Fruit fly (Drosophila melanogaster): ENCODE data around the gene CG34162.

Gene CG34162

DNA sequence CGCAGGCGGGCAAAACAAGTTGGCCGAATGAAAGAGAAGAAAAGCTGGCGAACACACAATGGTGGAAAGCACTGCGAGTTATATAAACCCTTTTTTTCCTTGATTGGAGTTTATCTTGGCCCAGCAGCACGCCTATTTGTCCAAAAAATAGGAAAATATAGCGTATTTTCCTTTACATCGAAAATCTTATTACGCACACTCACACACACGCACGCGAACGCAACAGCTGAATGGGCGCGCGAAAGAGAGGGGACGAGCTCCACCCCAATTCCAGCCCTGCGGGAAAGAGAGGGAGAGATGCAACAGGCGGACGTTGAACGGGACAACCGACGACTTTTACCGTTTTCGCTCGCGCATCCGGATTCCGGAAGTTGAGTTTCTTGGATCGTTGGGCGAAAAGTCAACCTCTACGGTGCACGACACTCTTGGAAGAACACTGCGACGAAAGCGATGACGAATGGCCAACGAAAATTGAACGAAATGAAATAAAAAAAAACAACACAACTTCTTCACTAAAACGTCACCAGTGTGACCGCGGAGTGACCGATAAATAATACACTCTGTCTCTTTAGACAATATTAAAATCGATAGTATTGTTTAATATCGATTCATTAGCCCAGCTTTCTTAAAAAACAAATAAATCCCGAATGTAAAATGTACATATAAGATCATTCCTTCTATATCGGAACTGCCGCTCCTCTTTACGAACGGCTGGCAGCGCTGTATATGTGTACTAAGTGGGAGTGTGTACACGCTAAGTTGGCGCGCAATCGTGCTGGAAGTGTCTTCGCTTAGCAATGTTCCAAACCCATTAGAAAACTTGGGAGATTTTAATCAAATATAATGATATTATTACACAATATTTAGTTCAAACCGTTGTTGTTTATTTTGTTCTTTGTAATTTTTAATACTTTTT lies 14.8 kb upstream of the CG34162 start, which contains the start of the genes Dlg5 and CG4970 (continued):
- no peak for TF ChIP-seq lola (GFP tag; optimal IDR thresholded peaks at IDR 0.05)

DNA sequence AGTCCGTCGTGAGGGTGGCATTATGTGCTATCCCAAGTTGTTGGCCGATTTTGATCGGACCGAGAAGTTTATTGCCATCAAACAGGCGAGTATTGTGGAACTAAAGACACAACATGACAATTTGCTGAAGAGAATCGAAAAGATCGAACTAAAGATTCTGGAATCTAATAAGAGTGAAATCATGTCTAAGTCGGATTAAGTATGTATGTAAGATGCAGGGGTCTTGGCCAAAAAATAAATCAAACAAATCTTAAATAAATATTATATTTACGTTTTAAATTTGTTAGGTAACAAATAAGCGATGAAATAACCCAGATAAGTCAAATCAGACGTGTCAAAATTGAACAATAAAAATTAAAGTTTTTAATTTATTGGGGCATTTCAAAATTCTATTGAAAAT lies 12.1 kb upstream of the CG34162 start, which contains the start of gene CG14929:
Gene CG14929, plus strand, starts transcription at position 301 of the 400 bp plus-strand sequence.
- TF ChIP-seq OdsH (GFP tag; optimal IDR thresholded peaks at IDR 0.05) (no peak), HLH106 (tag; optimal IDR thresholded peaks at IDR 0.05) (no peak), h (GFP tag; optimal IDR thresholded peaks at IDR 0.05) (no peak), Abd-B (GFP tag; optimal IDR thresholded peaks at IDR 0.05) (no peak), brk (GFP tag; optimal IDR thresholded peaks at IDR 0.05) (no peak), dl (GFP tag; optimal IDR thresholded peaks at IDR 0.05; ENCODE audit: insufficient read depth in 1 of 2, partially characterized antibody in 2 of 2) (no peak), CrebA (GFP tag; optimal IDR thresholded peaks at IDR 0.05; ENCODE audit: borderline replicate concordance) (no peak)

DNA sequence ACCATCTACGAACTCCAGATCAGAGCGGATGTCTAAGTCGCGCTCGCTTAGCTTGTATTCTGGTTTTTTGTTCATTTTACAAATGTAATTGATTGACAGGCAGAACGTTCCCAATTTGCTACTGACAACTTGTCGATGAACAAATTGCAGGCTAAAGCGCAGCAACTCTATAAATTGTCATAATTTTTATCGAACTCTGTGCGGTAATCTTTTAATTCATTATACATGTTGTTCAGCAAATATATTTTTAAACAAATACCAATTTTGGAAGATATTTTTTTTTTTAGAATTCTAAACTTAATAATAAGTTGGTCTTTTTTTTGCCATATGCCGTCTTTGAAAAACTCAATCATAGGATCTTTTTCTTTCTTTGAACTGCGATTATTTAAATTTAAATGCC lies 10.4 kb upstream of the CG34162 start, which contains the start of gene CG14930:
Gene CG14930, minus strand, starts transcription at position 101 of the 400 bp plus-strand sequence.
- TF ChIP-seq woc (GFP tag; optimal IDR thresholded peaks at IDR 0.05) = no peak
- no peak for TF ChIP-seq Mio (GFP tag; optimal IDR thresholded peaks at IDR 0.05)
- TF ChIP-seq HLH106 (tag; optimal IDR thresholded peaks at IDR 0.05) = no peak

DNA sequence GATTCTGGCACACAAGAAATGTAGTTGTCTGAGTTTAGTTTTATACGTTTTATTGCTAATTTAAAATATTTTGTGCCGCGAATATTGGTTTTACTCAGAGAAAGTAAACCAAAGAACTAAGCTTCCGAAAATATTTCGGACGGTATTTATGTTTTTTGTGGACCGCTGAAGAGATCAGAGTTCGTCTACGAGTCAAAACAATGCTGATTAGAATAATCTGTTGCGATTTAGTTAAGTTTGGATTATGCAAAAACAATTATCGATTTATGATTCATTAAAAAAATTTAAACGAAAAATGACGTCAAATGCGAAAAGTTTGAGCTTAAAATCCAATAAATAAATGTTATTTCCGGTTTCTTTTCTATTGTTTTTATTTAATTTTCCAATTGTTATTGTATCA lies 8.9 kb upstream of the CG34162 start, which contains the start of gene CG43153:
Gene CG43153, minus strand, starts transcription at position 101 of the 400 bp plus-strand sequence.
- TF ChIP-seq Mio (GFP tag; optimal IDR thresholded peaks at IDR 0.05) (no peak), CrebA (GFP tag; optimal IDR thresholded peaks at IDR 0.05; ENCODE audit: borderline replicate concordance) (no peak), Rel (GFP tag; optimal IDR thresholded peaks at IDR 0.05) (no peak), Rel (tag; optimal IDR thresholded peaks at IDR 0.05) (no peak), sv (GFP tag; optimal IDR thresholded peaks at IDR 0.05) (no peak), GATAd (GFP tag; optimal IDR thresholded peaks at IDR 0.05) (no peak), Hr78 (GFP tag; optimal IDR thresholded peaks at IDR 0.05) (no peak), dmrt93B (GFP tag; optimal IDR thresholded peaks at IDR 0.05) (no peak), CG32264 (GFP tag; optimal IDR thresholded peaks at IDR 0.05) (no peak), pan (optimal IDR thresholded peaks at IDR 0.05) (no peak), psq (GFP tag; optimal IDR thresholded peaks at IDR 0.05) (no peak), Abd-B (GFP tag; optimal IDR thresholded peaks at IDR 0.05) (no peak), dsf (GFP tag; optimal IDR thresholded peaks at IDR 0.05; ENCODE audit: borderline replicate concordance) (no peak), foxo (GFP tag; optimal IDR thresholded peaks at IDR 0.05) (no peak)

DNA sequence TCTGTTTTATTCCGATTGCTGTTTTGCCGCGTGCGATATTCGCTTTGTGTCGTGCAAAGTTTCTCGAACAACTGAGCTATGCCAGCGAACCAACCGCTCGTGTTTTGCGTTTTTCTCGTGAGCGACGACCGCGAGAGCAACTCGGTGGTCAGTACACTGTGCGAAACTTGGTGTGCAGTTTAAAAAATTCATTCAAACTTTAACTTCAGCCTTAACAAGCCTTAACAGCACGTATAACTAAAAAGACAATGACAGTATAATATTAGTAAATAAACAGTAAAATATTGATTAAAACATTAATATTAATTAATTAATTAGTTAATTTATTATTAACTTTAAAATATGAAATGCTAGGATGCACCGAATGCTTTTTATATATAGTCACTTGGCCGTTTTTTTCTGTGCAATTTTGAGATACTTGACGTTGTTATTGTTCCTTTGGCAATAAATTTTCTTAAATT lies 3.5 kb upstream of the CG34162 start, which contains the start of gene CG31705:
Gene CG31705, minus strand, starts transcription at position 77 of the 461 bp plus-strand sequence.
- TF ChIP-seq Rel (GFP tag; optimal IDR thresholded peaks at IDR 0.05) (no peak), Rel (tag; optimal IDR thresholded peaks at IDR 0.05) (peak; percentile 34), jim (GFP tag; optimal IDR thresholded peaks at IDR 0.05) (no peak), Sp1 (GFP tag; optimal IDR thresholded peaks at IDR 0.05) (peak; percentile 70), tai (GFP tag; optimal IDR thresholded peaks at IDR 0.05) (no peak), dl (GFP tag; optimal IDR thresholded peaks at IDR 0.05; ENCODE audit: insufficient read depth in 1 of 2, partially characterized antibody in 2 of 2) (no peak), brk (GFP tag; optimal IDR thresholded peaks at IDR 0.05) (no peak), Abd-B (GFP tag; optimal IDR thresholded peaks at IDR 0.05) (no peak), Hnf4 (GFP tag; optimal IDR thresholded peaks at IDR 0.05) (no peak), pan (optimal IDR thresholded peaks at IDR 0.05) (no peak), OdsH (GFP tag; optimal IDR thresholded peaks at IDR 0.05) (peak; percentile 49), Dfd (GFP tag; optimal IDR thresholded peaks at IDR 0.05) (peak; percentile 51), foxo (GFP tag; optimal IDR thresholded peaks at IDR 0.05) (peak in 1 of 2 experiments; percentile 52), lola (GFP tag; optimal IDR thresholded peaks at IDR 0.05) (no peak), br (GFP tag; optimal IDR thresholded peaks at IDR 0.05) (peak; percentile 4), dmrt93B (GFP tag; optimal IDR thresholded peaks at IDR 0.05) (peak; percentile 69), h (GFP tag; optimal IDR thresholded peaks at IDR 0.05) (peak; percentile 12), psq (GFP tag; optimal IDR thresholded peaks at IDR 0.05) (peak; percentile 60), sv (GFP tag; optimal IDR thresholded peaks at IDR 0.05) (no peak), usp (GFP tag; optimal IDR thresholded peaks at IDR 0.05) (no peak), HLH106 (tag; optimal IDR thresholded peaks at IDR 0.05) (peak; percentile 64), Jra (GFP tag; optimal IDR thresholded peaks at IDR 0.05) (no peak), fru (GFP tag; optimal IDR thresholded peaks at IDR 0.05) (peak; percentile 13), rgr (GFP tag; optimal IDR thresholded peaks at IDR 0.05) (peak; percentile 51), Mio (GFP tag; optimal IDR thresholded peaks at IDR 0.05) (no peak), woc (GFP tag; optimal IDR thresholded peaks at IDR 0.05) (no peak), Dif (GFP tag; optimal IDR thresholded peaks at IDR 0.05; ENCODE audit: partially characterized antibody) (peak; percentile 23), GATAd (GFP tag; optimal IDR thresholded peaks at IDR 0.05) (no peak)

Measured in whole organism, wandering third instar larva.